Worm (Caenorhabditis elegans): ENCODE data around the gene F40G12.7.

DNA sequence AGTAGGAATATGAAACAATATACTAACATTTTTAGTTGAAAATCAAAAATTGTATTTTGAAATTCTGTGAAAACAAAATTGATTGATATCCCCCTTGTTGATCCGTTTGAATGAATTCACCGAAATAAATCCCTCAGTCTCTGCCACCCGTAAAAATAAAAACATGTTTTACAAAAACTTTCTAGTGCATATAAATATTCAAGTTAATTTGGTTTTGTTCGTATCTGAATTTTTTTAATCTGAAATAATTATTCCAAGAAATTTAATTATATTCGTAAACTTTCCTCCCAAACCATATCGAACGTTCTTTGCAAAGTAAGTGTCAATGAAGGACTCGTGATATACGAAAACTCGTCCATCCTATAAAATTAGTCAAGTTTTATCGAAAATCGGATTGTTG, 1.3 kb upstream of the F40G12.7 start, which contains the start of gene F40G12.6:
- TF ChIP-seq dao-5 (tag; optimal IDR thresholded peaks at IDR 0.05) (no peak), W03F9.2 (tag; optimal IDR thresholded peaks at IDR 0.05) (no peak)
